Fruit fly (Drosophila melanogaster): ENCODE results near the gene Anp.

dm6 chr3R:30245739-30246589 lies 36.2 kb downstream of the Anp start:
- TF ChIP-seq pan (optimal IDR thresholded peaks at IDR 0.05) (no peak), Dll (optimal IDR thresholded peaks at IDR 0.05) (no peak), psq (optimal IDR thresholded peaks at IDR 0.05) (no peak), usp (GFP tag; optimal IDR thresholded peaks at IDR 0.05) (no peak), CG8478 (optimal IDR thresholded peaks at IDR 0.05) (no peak)

Data from whole organism.